Worm (Caenorhabditis elegans) whole organism, young adult: ENCODE measurements around the gene his-5.

ENCODE experiments used
- Y79H2A.3 ChIP-seq: fragments of 200-800 bp; sonication (Bioruptor generic); conservative IDR thresholded peaks from 2 replicates; pipeline ENCODE4 v1.3.6; 2022; ENCODE audit warnings: missing genetic modification reagents, missing genetic modification characterization, missing compliant biosample characterization
- ama-1 ChIP-seq, 3 experiments: fragments of 150-350 bp in 1 of 3; sonication (generic microtip) in 2 of 3; optimal IDR thresholded peaks; 2 replicates each; lab custom pipeline; 2014 to 2018; ENCODE audit warnings: missing biosample characterization in 2 of 3, missing genetic modification characterization in 2 of 3, missing genetic modification reagents in 2 of 3
- attf-3 ChIP-seq: fragments of 200-800 bp; sonication (Bioruptor generic); conservative IDR thresholded peaks from 2 replicates; pipeline ENCODE4 v1.3.6; 2022; ENCODE audit warnings: missing genetic modification reagents, missing genetic modification characterization, missing compliant biosample characterization
- attf-6 ChIP-seq: fragments of 200-800 bp; sonication (Bioruptor generic); IDR thresholded peaks from 2 replicates; pipeline ENCODE4 v1.3.6; 2022; ENCODE audit warnings: missing genetic modification reagents, missing genetic modification characterization, missing compliant biosample characterization
- cebp-2 ChIP-seq: fragments of 200-800 bp; sonication (Bioruptor generic); IDR thresholded peaks from 2 replicates; pipeline ENCODE4 v1.3.6; 2022; ENCODE audit warnings: missing genetic modification characterization, missing compliant biosample characterization
- chd-7 ChIP-seq: sonication (generic microtip); optimal IDR thresholded peaks from 2 replicates; lab custom pipeline; 2016; ENCODE audit warnings: mild to moderate bottlenecking, missing genetic modification characterization, moderate library complexity, missing compliant biosample characterization
- hmg-1.2 ChIP-seq: fragments of 200-800 bp; sonication (Bioruptor generic); IDR thresholded peaks from 2 replicates; pipeline ENCODE4 v1.3.6; 2022; ENCODE audit warnings: missing genetic modification reagents, missing genetic modification characterization, missing compliant biosample characterization
- hrde-1 ChIP-seq: sonication (generic microtip); optimal IDR thresholded peaks from 2 replicates; lab custom pipeline; 2016; ENCODE audit warnings: missing genetic modification characterization, mild to moderate bottlenecking, missing compliant biosample characterization, moderate library complexity, missing genotype, missing genetic modification reagents, borderline replicate concordance
- mel-28 ChIP-seq: sonication (generic microtip); optimal IDR thresholded peaks from 2 replicates; lab custom pipeline; 2016; ENCODE audit warnings: borderline replicate concordance, mild to moderate bottlenecking, missing genetic modification characterization, missing compliant biosample characterization
- nfya-1 ChIP-seq: sonication (generic microtip); optimal IDR thresholded peaks from 2 replicates; lab custom pipeline; 2017; ENCODE audit warnings: antibody characterized with exemption, missing compliant biosample characterization, missing genetic modification characterization, borderline replicate concordance; ENCODE audit not compliant: insufficient read depth
- nhr-27 ChIP-seq: fragments of 200-800 bp; sonication (Bioruptor generic); optimal IDR thresholded peaks from 2 replicates; lab custom pipeline; 2018; ENCODE audit warnings: mild to moderate bottlenecking, missing genetic modification characterization, moderate library complexity, missing compliant biosample characterization
- nhr-90 ChIP-seq: sonication (generic microtip); optimal IDR thresholded peaks from 2 replicates; lab custom pipeline; 2016; ENCODE audit warnings: missing genotype, mild to moderate bottlenecking, missing genetic modification characterization, missing compliant biosample characterization
- ztf-3 ChIP-seq: fragments of 200-800 bp; sonication (Bioruptor generic); optimal IDR thresholded peaks from 2 replicates; lab custom pipeline; 2018; ENCODE audit warnings: mild to moderate bottlenecking, missing genetic modification characterization, missing compliant biosample characterization

DNA sequence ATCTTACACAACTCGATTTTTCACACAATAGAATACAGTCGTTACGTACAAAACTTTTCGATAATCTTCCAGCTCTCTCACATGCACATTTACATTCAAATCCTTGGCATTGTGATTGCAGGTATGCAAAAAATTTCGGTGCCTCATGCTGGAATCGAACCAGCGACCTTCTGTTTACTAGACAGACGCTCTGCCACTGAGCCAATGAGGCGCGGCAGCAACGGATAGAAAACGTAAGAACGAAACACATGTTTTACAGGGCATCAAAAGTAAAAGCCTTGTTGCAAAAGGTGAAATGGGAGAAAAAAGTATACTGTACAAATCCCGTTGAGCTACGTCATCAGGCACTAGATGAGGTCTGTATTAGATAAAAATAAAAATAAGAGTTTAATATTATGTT lies 39.0 kb upstream of the his-5 start:
- no peak for TF ChIP-seq ztf-3 (GFP tag; lab: Kevin White, UChicago)
- TF ChIP-seq attf-6: 0 out of 2 replicates have a peak, but pooled peaks have one; percentile 47
- TF ChIP-seq ama-1 (optimal IDR thresholded peaks at IDR 0.05; lab: Kevin White, UChicago): no peak
- TF ChIP-seq ama-1 (GFP tag; optimal IDR thresholded peaks at IDR 0.05; lab: Kevin White, UChicago): peak in 1 of 2 experiments; percentile 72
- peak; percentile 6 for TF ChIP-seq hrde-1 (tag; lab: Kevin White, UChicago)
- TF ChIP-seq Y79H2A.3: no peak
- 0 out of 2 replicates have a peak, but pooled peaks have one; percentile 40 for TF ChIP-seq attf-3 (GFP tag; lab: Robert Waterston, UW)
- TF ChIP-seq cebp-2 (GFP tag; lab: Robert Waterston, UW): 0 out of 2 replicates have a peak, but pooled peaks have one; percentile 44
- no peak for TF ChIP-seq nfya-1 (tag; lab: Kevin White, UChicago)
- TF ChIP-seq hmg-1.2: peak; percentile 72
- peak; percentile 53 for TF ChIP-seq nhr-90 (tag; lab: Kevin White, UChicago)
- TF ChIP-seq mel-28 (tag; lab: Kevin White, UChicago): no peak
- no peak for TF ChIP-seq chd-7 (tag; lab: Kevin White, UChicago)
- TF ChIP-seq nhr-27 (tag; lab: Kevin White, UChicago): peak; percentile 13
